Worm (Caenorhabditis elegans) whole organism, L2 larva: ENCODE measurements around the gene C23G10.2.

Source experiments
- C34F6.9 ChIP-seq: fragments of 150-350 bp; optimal IDR thresholded peaks from 2 replicates; lab custom pipeline; 2014; ENCODE audit warnings: missing biosample characterization, missing genetic modification characterization
- F13H6.1 ChIP-seq: sonication (generic microtip); optimal IDR thresholded peaks from 2 replicates; lab custom pipeline; 2016; ENCODE audit warnings: missing genetic modification characterization, missing compliant biosample characterization
- R02D3.7 ChIP-seq: fragments of 150-350 bp; optimal IDR thresholded peaks from 2 replicates; lab custom pipeline; 2014; ENCODE audit warnings: missing biosample characterization, missing genetic modification characterization
- Y55F3AM.14 ChIP-seq: fragments of 200-800 bp; sonication (Bioruptor generic); optimal IDR thresholded peaks from 2 replicates; lab custom pipeline; 2018; ENCODE audit warnings: mild to moderate bottlenecking, missing genetic modification characterization, missing compliant biosample characterization
- ZK546.5 ChIP-seq: sonication (generic microtip); optimal IDR thresholded peaks from 2 replicates; lab custom pipeline; 2017; ENCODE audit warnings: missing biosample characterization, missing genetic modification characterization
- alr-1 ChIP-seq: fragments of 150-350 bp; optimal IDR thresholded peaks from 2 replicates; lab custom pipeline; 2014; ENCODE audit warnings: missing biosample characterization, missing genetic modification characterization
- aly-2 ChIP-seq: fragments of 150-350 bp; optimal IDR thresholded peaks from 2 replicates; lab custom pipeline; 2014; ENCODE audit warnings: missing biosample characterization, missing genetic modification characterization
- ama-1 ChIP-seq: fragments of 150-350 bp; optimal IDR thresholded peaks from 2 replicates; lab custom pipeline; 2018; ENCODE audit warnings: inconsistent platforms
- blmp-1 ChIP-seq: sonication (generic microtip); optimal IDR thresholded peaks from 2 replicates; lab custom pipeline; 2017; ENCODE audit warnings: missing genetic modification characterization, mild to moderate bottlenecking, missing compliant biosample characterization, antibody characterized with exemption, moderate library complexity; ENCODE audit not compliant: insufficient read depth
- ceh-16 ChIP-seq: fragments of 150-350 bp; optimal IDR thresholded peaks from 2 replicates; lab custom pipeline; 2014; ENCODE audit warnings: missing biosample characterization, missing genetic modification characterization
- ceh-82 ChIP-seq: fragments of 150-350 bp; optimal IDR thresholded peaks from 2 replicates; lab custom pipeline; 2014; ENCODE audit warnings: missing biosample characterization, missing genetic modification characterization
- crh-2 ChIP-seq: sonication (generic microtip); optimal IDR thresholded peaks from 2 replicates; lab custom pipeline; 2017; ENCODE audit warnings: missing biosample characterization, missing genetic modification characterization
- dmd-4 ChIP-seq: sonication (generic microtip); optimal IDR thresholded peaks from 2 replicates; lab custom pipeline; 2017; ENCODE audit warnings: missing biosample characterization, missing genetic modification characterization
- egl-27 ChIP-seq: sonication (generic microtip); optimal IDR thresholded peaks from 3 replicates; lab custom pipeline; 2017; ENCODE audit warnings: missing biosample characterization, missing genetic modification reagents, missing genetic modification characterization
- elt-1 ChIP-seq: fragments of 150-350 bp; optimal IDR thresholded peaks from 2 replicates; lab custom pipeline; 2014; ENCODE audit warnings: missing biosample characterization, missing genetic modification characterization
- elt-3 ChIP-seq: sonication (generic microtip); optimal IDR thresholded peaks from 2 replicates; lab custom pipeline; 2017; ENCODE audit warnings: missing biosample characterization, missing genetic modification characterization
- fos-1 ChIP-seq: fragments of 150-350 bp; optimal IDR thresholded peaks from 2 replicates; lab custom pipeline; 2014; ENCODE audit warnings: missing biosample characterization, missing genetic modification characterization
- gmeb-1 ChIP-seq: fragments of 150-350 bp; optimal IDR thresholded peaks from 2 replicates; lab custom pipeline; 2014; ENCODE audit warnings: missing biosample characterization, missing genetic modification characterization
- lin-11 ChIP-seq: fragments of 150-350 bp; sonication (generic microtip); optimal IDR thresholded peaks from 2 replicates; lab custom pipeline; 2014; ENCODE audit warnings: missing biosample characterization, missing genetic modification characterization, inconsistent platforms, mixed read lengths
- lin-39 ChIP-seq: fragments of 150-350 bp; optimal IDR thresholded peaks from 2 replicates; lab custom pipeline; 2014; ENCODE audit warnings: missing biosample characterization, missing genetic modification reagents, missing genetic modification characterization
- mab-5 ChIP-seq: fragments of 150-350 bp; optimal IDR thresholded peaks from 2 replicates; lab custom pipeline; 2014; ENCODE audit warnings: missing biosample characterization, missing genetic modification characterization
- mbf-1 ChIP-seq: sonication (generic microtip); optimal IDR thresholded peaks from 2 replicates; lab custom pipeline; 2017; ENCODE audit warnings: missing biosample characterization, missing genetic modification characterization
- mdl-1 ChIP-seq, 2 experiments: fragments of 150-350 bp in 1 of 2; sonication (generic microtip) in 1 of 2; optimal IDR thresholded peaks; 2 replicates each; lab custom pipeline; 2017; ENCODE audit warnings: missing biosample characterization in 2 of 2, missing genetic modification characterization in 2 of 2
- nhr-10 ChIP-seq: sonication (generic microtip); optimal IDR thresholded peaks from 2 replicates; lab custom pipeline; 2017; ENCODE audit warnings: missing biosample characterization, missing genetic modification characterization
- nhr-11 ChIP-seq: fragments of 150-350 bp; optimal IDR thresholded peaks from 2 replicates; lab custom pipeline; 2014; ENCODE audit warnings: missing biosample characterization, missing genetic modification characterization
- nhr-129 ChIP-seq: fragments of 150-350 bp; optimal IDR thresholded peaks from 2 replicates; lab custom pipeline; 2014; ENCODE audit warnings: missing biosample characterization, missing genetic modification characterization
- nhr-23 ChIP-seq: fragments of 150-350 bp; optimal IDR thresholded peaks from 2 replicates; lab custom pipeline; 2014; ENCODE audit warnings: missing biosample characterization, missing genetic modification reagents, missing genetic modification characterization
- nhr-237 ChIP-seq: fragments of 150-350 bp; optimal IDR thresholded peaks from 2 replicates; lab custom pipeline; 2014; ENCODE audit warnings: missing biosample characterization, missing genetic modification characterization
- nhr-25 ChIP-seq: fragments of 150-350 bp; sonication (generic microtip); optimal IDR thresholded peaks from 3 replicates; lab custom pipeline; 2014; ENCODE audit warnings: missing biosample characterization, missing genetic modification characterization
- nhr-6 ChIP-seq: fragments of 150-350 bp; optimal IDR thresholded peaks from 2 replicates; lab custom pipeline; 2014; ENCODE audit warnings: missing biosample characterization, missing genetic modification characterization
- nhr-77 ChIP-seq: fragments of 150-350 bp; optimal IDR thresholded peaks from 2 replicates; lab custom pipeline; 2014; ENCODE audit warnings: missing biosample characterization, missing genetic modification characterization
- skn-1 ChIP-seq: sonication (generic microtip); optimal IDR thresholded peaks from 2 replicates; lab custom pipeline; 2017; ENCODE audit warnings: missing biosample characterization, missing genetic modification characterization
- sma-3 ChIP-seq: sonication (generic microtip); optimal IDR thresholded peaks from 2 replicates; lab custom pipeline; 2016; ENCODE audit warnings: missing genetic modification reagents, missing genetic modification characterization, missing compliant biosample characterization
- sma-9 ChIP-seq, 2 experiments: fragments of 150-350 bp in 1 of 2; sonication (generic microtip) in 1 of 2; optimal IDR thresholded peaks; 2 replicates each; lab custom pipeline; 2014 to 2016; ENCODE audit warnings: missing genetic modification characterization in 2 of 2, mild to moderate bottlenecking in 1 of 2, missing biosample characterization in 1 of 2, missing compliant biosample characterization in 1 of 2, missing genetic modification reagents in 1 of 2, moderate library complexity in 1 of 2
- snpc-4 ChIP-seq: fragments of 150-350 bp; optimal IDR thresholded peaks from 2 replicates; lab custom pipeline; 2014; ENCODE audit warnings: missing biosample characterization, missing genetic modification characterization
- unc-39 ChIP-seq: fragments of 150-350 bp; optimal IDR thresholded peaks from 2 replicates; lab custom pipeline; 2014; ENCODE audit warnings: missing biosample characterization, missing genetic modification characterization
- unc-62 ChIP-seq: fragments of 150-350 bp; optimal IDR thresholded peaks from 2 replicates; lab custom pipeline; 2014; ENCODE audit warnings: missing biosample characterization, missing genetic modification reagents, missing genetic modification characterization
- zag-1 ChIP-seq: fragments of 150-350 bp; optimal IDR thresholded peaks from 2 replicates; lab custom pipeline; 2014; ENCODE audit warnings: missing biosample characterization, missing genetic modification characterization
- ztf-1 ChIP-seq: fragments of 200-800 bp; sonication (Bioruptor generic); conservative IDR thresholded peaks from 2 replicates; pipeline ENCODE4 v1.3.6; 2022; ENCODE audit warnings: missing genetic modification characterization, missing compliant biosample characterization
- ztf-11 ChIP-seq: sonication (generic microtip); optimal IDR thresholded peaks from 2 replicates; lab custom pipeline; 2017; ENCODE audit warnings: missing biosample characterization, missing genetic modification characterization
- ztf-4 ChIP-seq: fragments of 150-350 bp; optimal IDR thresholded peaks from 2 replicates; lab custom pipeline; 2014; ENCODE audit warnings: missing biosample characterization, missing genetic modification characterization

The C23G10.2 gene

ce11 chrIII:6176172-6176571 lies 31.7 kb upstream of the C23G10.2 start:
- TF ChIP-seq lin-11 (tag; lab: Kevin White, UChicago) (no peak), nhr-10 (tag; lab: Kevin White, UChicago) (no peak), sma-3 (GFP tag; lab: Kevin White, UChicago) (no peak), C34F6.9 (no peak), Y55F3AM.14 (no peak), nhr-11 (tag; lab: Kevin White, UChicago) (no peak), fos-1 (tag; lab: Kevin White, UChicago) (no peak), gmeb-1 (tag; lab: Kevin White, UChicago) (no peak)

ce11 chrIII:6176761-6177160 lies 31.1 kb upstream of the C23G10.2 start, which contains the start of gene F42A10.6:
Gene F42A10.6 (minus strand): TSS chrIII:6176861.
- peak; percentile 23 for TF ChIP-seq fos-1 (tag; lab: Kevin White, UChicago)
- TF ChIP-seq C34F6.9: no peak
- TF ChIP-seq F13H6.1 (tag; lab: Kevin White, UChicago): no peak

ce11 chrIII:6177631-6178030 lies 30.2 kb upstream of the C23G10.2 start:
- TF ChIP-seq fos-1 (tag; lab: Kevin White, UChicago) (peak; percentile 45), nhr-237 (no peak)
- TF ChIP-seq, all 48 proteins: peak for 1

- TF ChIP-seq ZK546.5 (tag; lab: Kevin White, UChicago) (no peak), crh-2 (tag; lab: Kevin White, UChicago) (no peak), egl-27 (no peak), aly-2 (no peak), ztf-4 (tag; lab: Kevin White, UChicago) (no peak), ztf-11 (tag; lab: Kevin White, UChicago) (no peak), snpc-4 (tag; lab: Kevin White, UChicago) (no peak), F13H6.1 (tag; lab: Kevin White, UChicago) (no peak), skn-1 (tag; lab: Kevin White, UChicago) (no peak), C34F6.9 (no peak), Y55F3AM.14 (no peak), zag-1 (no peak), nhr-11 (tag; lab: Kevin White, UChicago) (no peak), sma-3 (GFP tag; lab: Kevin White, UChicago) (no peak)
Observed at ce11 chrIII:6178586-6178985, 29.3 kb upstream of the C23G10.2 start, which contains the start of gene F42A10.7. Gene F42A10.7 (minus strand): TSS chrIII:6178686.

ce11 chrIII:6179062-6179461 lies 28.8 kb upstream of the C23G10.2 start:
- TF ChIP-seq lin-11 (tag; lab: Kevin White, UChicago): no peak
- no peak for TF ChIP-seq ztf-1
- TF ChIP-seq elt-1 (tag; lab: Kevin White, UChicago): no peak
- TF ChIP-seq ceh-16 (tag; lab: Kevin White, UChicago): no peak
- TF ChIP-seq F13H6.1 (tag; lab: Kevin White, UChicago): peak; percentile 13
- no peak for TF ChIP-seq nhr-11 (tag; lab: Kevin White, UChicago)
- TF ChIP-seq mdl-1 (tag; optimal IDR thresholded peaks at IDR 0.05; lab: Kevin White, UChicago): peak in 1 of 2 experiments; percentile 8
- TF ChIP-seq aly-2: no peak
- no peak for TF ChIP-seq nhr-10 (tag; lab: Kevin White, UChicago)
- TF ChIP-seq lin-39 (tag; lab: Kevin White, UChicago): no peak
- TF ChIP-seq gmeb-1 (tag; lab: Kevin White, UChicago): peak; percentile 6
- TF ChIP-seq sma-9 (GFP tag; optimal IDR thresholded peaks at IDR 0.05; lab: Kevin White, UChicago): peak; percentile 83
- no peak for TF ChIP-seq sma-9 (tag; optimal IDR thresholded peaks at IDR 0.05; lab: Kevin White, UChicago)
- no peak for TF ChIP-seq snpc-4 (tag; lab: Kevin White, UChicago)
- peak; percentile 76 for TF ChIP-seq fos-1 (tag; lab: Kevin White, UChicago)
- TF ChIP-seq crh-2 (tag; lab: Kevin White, UChicago): peak; percentile 44
- no peak for TF ChIP-seq sma-3 (GFP tag; lab: Kevin White, UChicago)
- no peak for TF ChIP-seq nhr-237

ce11 chrIII:6180294-6180693 lies 27.6 kb upstream of the C23G10.2 start:
- TF ChIP-seq nhr-23 (tag; lab: Kevin White, UChicago): no peak
- no peak for TF ChIP-seq dmd-4 (tag; lab: Kevin White, UChicago)
- TF ChIP-seq lin-39 (tag; lab: Kevin White, UChicago): no peak
- TF ChIP-seq elt-1 (tag; lab: Kevin White, UChicago): no peak
- no peak for TF ChIP-seq mab-5 (tag; lab: Kevin White, UChicago)
- TF ChIP-seq unc-39 (tag; lab: Kevin White, UChicago): no peak
- TF ChIP-seq F13H6.1 (tag; lab: Kevin White, UChicago): peak; percentile 57
- TF ChIP-seq R02D3.7 (tag; lab: Kevin White, UChicago): no peak
- TF ChIP-seq gmeb-1 (tag; lab: Kevin White, UChicago): peak; percentile 36
- peak; percentile 11 for TF ChIP-seq sma-3 (GFP tag; lab: Kevin White, UChicago)
- TF ChIP-seq ama-1 (lab: Kevin White, UChicago): no peak
- no peak for TF ChIP-seq mbf-1 (tag; lab: Kevin White, UChicago)
- no peak for TF ChIP-seq ceh-82 (tag; lab: Kevin White, UChicago)
- TF ChIP-seq ztf-4 (tag; lab: Kevin White, UChicago): no peak
- TF ChIP-seq nhr-77 (tag; lab: Kevin White, UChicago): no peak
- no peak for TF ChIP-seq unc-62
- no peak for TF ChIP-seq nhr-6 (tag; lab: Kevin White, UChicago)
- no peak for TF ChIP-seq nhr-25 (tag; lab: Kevin White, UChicago)
- peak; percentile 10 for TF ChIP-seq nhr-129 (tag; lab: Kevin White, UChicago)
- no peak for TF ChIP-seq blmp-1 (tag; lab: Kevin White, UChicago)
- TF ChIP-seq alr-1 (tag; lab: Kevin White, UChicago): no peak
- no peak for TF ChIP-seq zag-1
- TF ChIP-seq sma-9 (GFP tag; optimal IDR thresholded peaks at IDR 0.05; lab: Kevin White, UChicago): peak; percentile 66
- no peak for TF ChIP-seq sma-9 (tag; optimal IDR thresholded peaks at IDR 0.05; lab: Kevin White, UChicago)
- no peak for TF ChIP-seq elt-3 (tag; lab: Kevin White, UChicago)
